Worm (Caenorhabditis elegans) whole organism, L4 larva: ENCODE results near the gene spe-49.

Experiments
- D1046.2 ChIP-seq: fragments of 200-800 bp; sonication (Bioruptor generic); IDR thresholded peaks from 2 replicates; pipeline ENCODE4 v1.3.6; 2022; ENCODE audit warnings: missing genetic modification characterization, missing compliant biosample characterization
- F26F4.8 ChIP-seq: fragments of 200-800 bp; sonication (Bioruptor generic); conservative IDR thresholded peaks from 2 replicates; pipeline ENCODE4 v1.3.6; 2022; ENCODE audit warnings: missing genetic modification characterization, missing compliant biosample characterization
- R02D3.7 ChIP-seq: fragments of 150-350 bp; sonication (generic microtip); optimal IDR thresholded peaks from 3 replicates; lab custom pipeline; 2014; ENCODE audit warnings: missing biosample characterization, missing genetic modification characterization
- aha-1 ChIP-seq: fragments of 150-350 bp; peaks from one replicate; lab custom pipeline; 2014; ENCODE audit warnings: missing biosample characterization, missing genetic modification characterization
- aly-2 ChIP-seq: sonication (generic microtip); optimal IDR thresholded peaks from 2 replicates; lab custom pipeline; 2018; ENCODE audit warnings: missing biosample characterization, missing genetic modification characterization
- ama-1 ChIP-seq: fragments of 150-350 bp; optimal IDR thresholded peaks from 2 replicates; lab custom pipeline; 2014; ENCODE audit warnings: inconsistent platforms, mixed read lengths
- ceh-20 ChIP-seq: fragments of 200-800 bp; sonication (Bioruptor generic); IDR thresholded peaks from 2 replicates; pipeline ENCODE4 v1.3.6; 2022; ENCODE audit warnings: missing genetic modification reagents, missing genetic modification characterization, missing compliant biosample characterization
- ceh-28 ChIP-seq: fragments of 150-350 bp; optimal IDR thresholded peaks from 2 replicates; lab custom pipeline; 2014; ENCODE audit warnings: missing biosample characterization, missing genetic modification reagents, missing genetic modification characterization
- ceh-62 ChIP-seq: sonication (generic microtip); optimal IDR thresholded peaks from 2 replicates; lab custom pipeline; 2017; ENCODE audit warnings: missing biosample characterization, missing genetic modification characterization
- cey-2 ChIP-seq: sonication (generic microtip); optimal IDR thresholded peaks from 3 replicates; lab custom pipeline; 2017; ENCODE audit warnings: missing genetic modification characterization, mild to moderate bottlenecking, missing compliant biosample characterization, antibody characterized with exemption, borderline replicate concordance; ENCODE audit not compliant: insufficient read depth
- daf-16 ChIP-seq, 3 experiments: sonication (generic microtip); optimal IDR thresholded peaks; 2 replicates each; lab custom pipeline; 2016 to 2017; ENCODE audit warnings: missing genetic modification characterization in 3 of 3, missing genetic modification reagents in 3 of 3, mild to moderate bottlenecking in 2 of 3, missing compliant biosample characterization in 2 of 3, missing biosample characterization in 1 of 3, moderate library complexity in 1 of 3
- dmd-6 ChIP-seq: fragments of 200-800 bp; sonication (Bioruptor generic); IDR thresholded peaks from 2 replicates; pipeline ENCODE4 v1.3.6; 2022; ENCODE audit warnings: missing genetic modification reagents, missing genetic modification characterization, missing compliant biosample characterization
- dmd-8 ChIP-seq: fragments of 200-800 bp; sonication (Bioruptor generic); IDR thresholded peaks from 2 replicates; pipeline ENCODE4 v1.3.6; 2022; ENCODE audit warnings: missing genetic modification characterization, missing compliant biosample characterization
- dve-1 ChIP-seq: sonication (generic microtip); optimal IDR thresholded peaks from 2 replicates; lab custom pipeline; 2017; ENCODE audit warnings: antibody characterized with exemption, mild to moderate bottlenecking, missing genetic modification characterization, missing compliant biosample characterization; ENCODE audit not compliant: insufficient read depth
- egl-43 ChIP-seq: fragments of 200-800 bp; sonication (Bioruptor generic); IDR thresholded peaks from 2 replicates; pipeline ENCODE4 v1.3.6; 2022; ENCODE audit warnings: missing genetic modification reagents, missing genetic modification characterization, missing compliant biosample characterization
- gei-8 ChIP-seq: fragments of 200-800 bp; sonication (Bioruptor generic); optimal IDR thresholded peaks from 2 replicates; lab custom pipeline; 2018; ENCODE audit warnings: mild to moderate bottlenecking, missing genetic modification characterization, missing compliant biosample characterization
- hlh-11 ChIP-seq: fragments of 200-800 bp; sonication (Bioruptor generic); optimal IDR thresholded peaks from 2 replicates; lab custom pipeline; 2018; ENCODE audit warnings: mild to moderate bottlenecking, missing genetic modification characterization, missing compliant biosample characterization
- hlh-30 ChIP-seq: sonication (generic microtip); optimal IDR thresholded peaks from 2 replicates; lab custom pipeline; 2017; ENCODE audit warnings: antibody characterized with exemption, mild to moderate bottlenecking, missing genetic modification characterization, missing compliant biosample characterization; ENCODE audit not compliant: insufficient read depth
- hmg-1.1 ChIP-seq: fragments of 200-800 bp; sonication (Bioruptor generic); IDR thresholded peaks from 2 replicates; pipeline ENCODE4 v1.3.6; 2022; ENCODE audit warnings: missing genetic modification reagents, missing genetic modification characterization, missing compliant biosample characterization
- jun-1 ChIP-seq: fragments of 150-350 bp; optimal IDR thresholded peaks from 2 replicates; lab custom pipeline; 2014; ENCODE audit warnings: missing biosample characterization, missing genetic modification reagents, missing genetic modification characterization
- lin-13 ChIP-seq: fragments of 150-350 bp; optimal IDR thresholded peaks from 2 replicates; lab custom pipeline; 2014; ENCODE audit warnings: missing biosample characterization, missing genetic modification reagents, missing genetic modification characterization
- lin-29 ChIP-seq: fragments of 200-800 bp; sonication (Bioruptor generic); IDR thresholded peaks from 2 replicates; pipeline ENCODE4 v1.3.6; 2022; ENCODE audit warnings: missing genetic modification reagents, missing genetic modification characterization, missing compliant biosample characterization
- lin-39 ChIP-seq: fragments of 150-350 bp; optimal IDR thresholded peaks from 2 replicates; lab custom pipeline; 2014; ENCODE audit warnings: missing biosample characterization, missing genetic modification reagents, missing genetic modification characterization
- lsy-2 ChIP-seq, 2 experiments: fragments of 150-350 bp in 1 of 2; sonication (generic microtip) in 1 of 2; optimal IDR thresholded peaks; 2 replicates each; lab custom pipeline; 2014 to 2017; ENCODE audit warnings: missing biosample characterization in 2 of 2, missing genetic modification characterization in 2 of 2
- madf-9 ChIP-seq: fragments of 200-800 bp; sonication (Bioruptor generic); conservative IDR thresholded peaks from 2 replicates; pipeline ENCODE4 v1.3.6; 2022; ENCODE audit warnings: missing genetic modification reagents, missing genetic modification characterization, missing compliant biosample characterization
- mdl-1 ChIP-seq, 2 experiments: fragments of 150-350 bp in 1 of 2; sonication (generic microtip) in 1 of 2; optimal IDR thresholded peaks; 2 replicates each; lab custom pipeline; 2014 to 2017; ENCODE audit warnings: missing biosample characterization in 2 of 2, missing genetic modification characterization in 2 of 2
- mdt-29 ChIP-seq: fragments of 200-800 bp; sonication (Bioruptor generic); IDR thresholded peaks from 2 replicates; pipeline ENCODE4 v1.3.6; 2022; ENCODE audit warnings: missing genetic modification reagents, missing genetic modification characterization, missing compliant biosample characterization
- mes-2 ChIP-seq: sonication (generic microtip); optimal IDR thresholded peaks from 2 replicates; lab custom pipeline; 2016; ENCODE audit warnings: missing genotype, mild to moderate bottlenecking, missing genetic modification characterization, missing compliant biosample characterization; ENCODE audit not compliant: poor library complexity, severe bottlenecking
- mxl-3 ChIP-seq: fragments of 200-800 bp; sonication (Bioruptor generic); optimal IDR thresholded peaks from 2 replicates; lab custom pipeline; 2018; ENCODE audit warnings: mild to moderate bottlenecking, missing genetic modification characterization, missing compliant biosample characterization
- nhr-10 ChIP-seq: fragments of 150-350 bp; optimal IDR thresholded peaks from 2 replicates; lab custom pipeline; 2014; ENCODE audit warnings: missing biosample characterization, missing genetic modification characterization
- nhr-102 ChIP-seq: sonication (generic microtip); optimal IDR thresholded peaks from 2 replicates; lab custom pipeline; 2016; ENCODE audit warnings: mild to moderate bottlenecking, missing genetic modification characterization, moderate library complexity, missing compliant biosample characterization
- nhr-11 ChIP-seq: fragments of 150-350 bp; optimal IDR thresholded peaks from 2 replicates; lab custom pipeline; 2014; ENCODE audit warnings: missing biosample characterization, missing genetic modification characterization
- nhr-25 ChIP-seq: sonication (generic microtip); optimal IDR thresholded peaks from 2 replicates; lab custom pipeline; 2017; ENCODE audit warnings: missing genetic modification characterization, mild to moderate bottlenecking, missing compliant biosample characterization, antibody characterized with exemption, moderate library complexity, borderline replicate concordance; ENCODE audit not compliant: insufficient read depth
- nhr-28 ChIP-seq: fragments of 150-350 bp; optimal IDR thresholded peaks from 2 replicates; lab custom pipeline; 2014; ENCODE audit warnings: missing biosample characterization, missing genetic modification characterization
- nhr-48 ChIP-seq: sonication (generic microtip); optimal IDR thresholded peaks from 2 replicates; lab custom pipeline; 2016; ENCODE audit warnings: mild to moderate bottlenecking, missing genetic modification characterization, missing compliant biosample characterization
- nhr-6 ChIP-seq: fragments of 150-350 bp; optimal IDR thresholded peaks from 2 replicates; lab custom pipeline; 2014; ENCODE audit warnings: missing biosample characterization, missing genetic modification characterization
- nhr-77 ChIP-seq: fragments of 150-350 bp; optimal IDR thresholded peaks from 2 replicates; lab custom pipeline; 2014; ENCODE audit warnings: missing biosample characterization, missing genetic modification characterization
- pha-4 ChIP-seq, 2 experiments: fragments of 150-350 bp in 1 of 2; fragments of 200-800 bp in 1 of 2; sonication (Bioruptor generic) in 1 of 2; IDR thresholded peaks in 1 of 2; optimal IDR thresholded peaks in 1 of 2; 2 replicates each; pipeline versions ENCODE4 v1.3.6 to Lab custom; 2014 to 2022; ENCODE audit warnings: missing genetic modification characterization in 2 of 2, missing genetic modification reagents in 2 of 2, missing biosample characterization in 1 of 2, missing compliant biosample characterization in 1 of 2
- pqm-1 ChIP-seq: sonication (generic microtip); optimal IDR thresholded peaks from 2 replicates; lab custom pipeline; 2017; ENCODE audit warnings: missing biosample characterization, missing genetic modification characterization
- saeg-2 ChIP-seq: fragments of 200-800 bp; sonication (Bioruptor generic); IDR thresholded peaks from 2 replicates; pipeline ENCODE4 v1.3.6; 2022; ENCODE audit warnings: missing genetic modification reagents, missing genetic modification characterization, missing compliant biosample characterization
- set-16 ChIP-seq: fragments of 200-800 bp; sonication (Bioruptor generic); IDR thresholded peaks from 2 replicates; pipeline ENCODE4 v1.3.6; 2022; ENCODE audit warnings: missing genetic modification reagents, missing genetic modification characterization, missing compliant biosample characterization
- spr-1 ChIP-seq: sonication (generic microtip); optimal IDR thresholded peaks from 2 replicates; lab custom pipeline; 2016; ENCODE audit warnings: mild to moderate bottlenecking, missing genetic modification characterization, missing compliant biosample characterization
- tra-1 ChIP-seq: fragments of 200-800 bp; sonication (Bioruptor generic); IDR thresholded peaks from 2 replicates; pipeline ENCODE4 v1.3.6; 2022; ENCODE audit warnings: missing genetic modification reagents, missing genetic modification characterization, missing compliant biosample characterization
- zip-11 ChIP-seq: fragments of 200-800 bp; sonication (Bioruptor generic); IDR thresholded peaks from 2 replicates; pipeline ENCODE4 v1.3.6; 2022; ENCODE audit warnings: missing genetic modification characterization, missing compliant biosample characterization
- zip-2 ChIP-seq: fragments of 150-350 bp; optimal IDR thresholded peaks from 2 replicates; lab custom pipeline; 2014; ENCODE audit warnings: missing biosample characterization, missing genetic modification characterization
- ztf-11 ChIP-seq: fragments of 150-350 bp; optimal IDR thresholded peaks from 2 replicates; lab custom pipeline; 2014; ENCODE audit warnings: missing biosample characterization, missing genetic modification characterization

spe-49 gene

ce11 chrV:6244631-6245030, 36.5 kb upstream of the spe-49 start (continued):
- TF ChIP-seq ceh-62 (tag; lab: Kevin White, UChicago) (no peak), hmg-1.1 (peak; percentile 10; the same call in 1 of the 2 replicates), dmd-8 (GFP tag; lab: Robert Waterston, UW) (no peak), dmd-6 (GFP tag; lab: Robert Waterston, UW) (0 out of 2 replicates have a peak, but pooled peaks have one; percentile 11)

DNA sequence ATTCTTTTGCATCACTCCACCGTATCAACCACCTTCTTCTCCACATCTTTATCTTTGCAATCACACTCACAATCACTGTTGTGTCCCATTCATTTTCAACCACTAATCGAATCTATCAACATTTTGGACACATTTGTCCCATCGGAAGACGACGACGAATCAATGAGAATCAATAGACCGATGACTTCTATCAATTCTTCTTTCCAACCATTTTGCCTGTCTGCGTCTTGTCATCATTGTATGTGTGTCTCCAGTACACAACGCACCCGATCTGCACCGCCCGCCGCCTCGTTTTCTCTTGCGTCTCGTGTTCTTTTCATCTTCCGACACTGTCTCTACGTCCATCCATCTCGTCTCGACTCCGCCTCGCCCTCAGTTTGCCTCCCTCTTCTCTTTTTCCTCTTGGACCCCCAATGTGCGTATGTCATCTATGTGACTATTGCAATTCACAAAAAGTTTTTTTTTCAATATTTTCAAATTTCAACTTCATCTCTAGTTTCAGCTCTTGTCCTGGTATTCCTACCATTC, 34.6 kb upstream of the spe-49 start, which contains the start of gene dmd-7:
dmd-7 (plus strand) TSS at position 478 of the 528 bp plus-strand sequence.
- peak; percentile 36 for TF ChIP-seq ceh-28 (tag; lab: Kevin White, UChicago)
- TF ChIP-seq hmg-1.1, result peak; percentile 84
- no peak for TF ChIP-seq F26F4.8 (GFP tag; lab: Robert Waterston, UW)
- TF ChIP-seq nhr-77 (tag; lab: Kevin White, UChicago), result peak; percentile 85
- TF ChIP-seq nhr-11 (tag; lab: Kevin White, UChicago), result peak; percentile 76
- TF ChIP-seq pqm-1 (tag; lab: Kevin White, UChicago), result peak; percentile 1
- TF ChIP-seq nhr-102 (tag; lab: Kevin White, UChicago), result peak; percentile 69
- peak; percentile 58 for TF ChIP-seq cey-2 (tag; lab: Kevin White, UChicago)
- no peak for TF ChIP-seq zip-2 (tag; lab: Kevin White, UChicago)
- TF ChIP-seq lin-13, result peak; percentile 68
- peak; percentile 99 for TF ChIP-seq aha-1 (tag; lab: Kevin White, UChicago)
- peak; percentile 94 for TF ChIP-seq nhr-25
- no peak for TF ChIP-seq R02D3.7
- peak; percentile 96 for TF ChIP-seq hlh-11 (tag; lab: Kevin White, UChicago)
- TF ChIP-seq madf-9, result peak; percentile 49; the same call in 1 of the 2 replicates
- peak; percentile 90 for TF ChIP-seq nhr-10 (tag; lab: Kevin White, UChicago)
- peak; percentile 59 for TF ChIP-seq spr-1 (tag; lab: Kevin White, UChicago)
- TF ChIP-seq gei-8 (GFP tag; lab: Kevin White, UChicago), result peak; percentile 58
- 0 out of 2 replicates have a peak, but pooled peaks have one; percentile 50 for TF ChIP-seq mdt-29 (GFP tag; lab: Robert Waterston, UW)
- peak; percentile 86 for TF ChIP-seq mxl-3 (GFP tag; lab: Kevin White, UChicago)
- no peak for TF ChIP-seq aly-2 (tag; lab: Kevin White, UChicago)
- TF ChIP-seq saeg-2 (GFP tag; lab: Robert Waterston, UW), result peak; percentile 69; the same call in 1 of the 2 replicates
- TF ChIP-seq nhr-48 (tag; lab: Kevin White, UChicago), result peak; percentile 100
- no peak for TF ChIP-seq ztf-11
- peak; percentile 58 for TF ChIP-seq set-16
- no peak for TF ChIP-seq lin-39
- TF ChIP-seq mes-2 (tag; lab: Kevin White, UChicago), result peak; percentile 80
- TF ChIP-seq mdl-1 (tag; optimal IDR thresholded peaks at IDR 0.05; lab: Kevin White, UChicago), result peak; percentile 81 to 95
- TF ChIP-seq daf-16 (GFP tag; optimal IDR thresholded peaks at IDR 0.05; lab: Kevin White, UChicago), result peak; percentile 23 to 51
- TF ChIP-seq daf-16 (tag; optimal IDR thresholded peaks at IDR 0.05; lab: Kevin White, UChicago), result peak; percentile 55
- peak; percentile 82 for TF ChIP-seq ceh-20 (GFP tag; lab: Robert Waterston, UW)
- 0 out of 2 replicates have a peak, but pooled peaks have one; percentile 14 for TF ChIP-seq lin-29 (GFP tag; lab: Robert Waterston, UW)
- TF ChIP-seq D1046.2 (GFP tag; lab: Robert Waterston, UW), result no peak
- TF ChIP-seq tra-1, result peak; percentile 94
- peak; percentile 93 for TF ChIP-seq hlh-30 (tag; lab: Kevin White, UChicago)
- TF ChIP-seq lsy-2 (tag; optimal IDR thresholded peaks at IDR 0.05; lab: Kevin White, UChicago), result peak; percentile 75 to 86
- TF ChIP-seq zip-11 (GFP tag; lab: Robert Waterston, UW), result no peak
- TF ChIP-seq nhr-6, result peak; percentile 89
- 0 out of 2 replicates have a peak, but pooled peaks have one; percentile 14 for TF ChIP-seq egl-43 (GFP tag; lab: Robert Waterston, UW)
- TF ChIP-seq dmd-6 (GFP tag; lab: Robert Waterston, UW), result peak; percentile 99
- TF ChIP-seq jun-1 (tag; lab: Kevin White, UChicago), result peak; percentile 13
- peak; percentile 75 for TF ChIP-seq dve-1 (tag; lab: Kevin White, UChicago)
- peak; percentile 61; the same call in 1 of the 2 replicates for TF ChIP-seq pha-4 (GFP tag; IDR thresholded peaks at IDR 0.05; lab: Robert Waterston, UW)
- TF ChIP-seq pha-4 (tag; optimal IDR thresholded peaks at IDR 0.05; lab: Kevin White, UChicago), result no peak
- TF ChIP-seq ama-1 (lab: Kevin White, UChicago), result no peak
- peak; percentile 89 for TF ChIP-seq nhr-28 (tag; lab: Kevin White, UChicago)
- no peak for TF ChIP-seq ceh-62 (tag; lab: Kevin White, UChicago)
